Worm (Caenorhabditis elegans) whole organism, L4/young adult: ENCODE data around the gene cpna-3.

Experiments
- W03F9.2 ChIP-seq: fragments of 150-350 bp; optimal IDR thresholded peaks from 2 replicates; lab custom pipeline; 2014; ENCODE audit warnings: missing biosample characterization, missing genetic modification characterization
- dao-5 ChIP-seq: sonication (generic microtip); optimal IDR thresholded peaks from 2 replicates; lab custom pipeline; 2016; ENCODE audit warnings: missing genotype, missing genetic modification characterization, moderate library complexity, missing compliant biosample characterization
- him-1 ChIP-seq: sonication (generic microtip); optimal IDR thresholded peaks from 2 replicates; lab custom pipeline; 2016; ENCODE audit warnings: missing genotype, missing genetic modification reagents, missing genetic modification characterization, missing compliant biosample characterization

cpna-3 gene

ce11 chrIV:9093932-9094331 lies 2.7 kb upstream of the cpna-3 start, which contains the start of gene lpl-1:
lpl-1 (minus strand) TSS chrIV:9094032.
- TF ChIP-seq W03F9.2 (no peak), dao-5 (tag; lab: Kevin White, UChicago) (no peak), him-1 (tag; lab: Kevin White, UChicago) (no peak)

DNA sequence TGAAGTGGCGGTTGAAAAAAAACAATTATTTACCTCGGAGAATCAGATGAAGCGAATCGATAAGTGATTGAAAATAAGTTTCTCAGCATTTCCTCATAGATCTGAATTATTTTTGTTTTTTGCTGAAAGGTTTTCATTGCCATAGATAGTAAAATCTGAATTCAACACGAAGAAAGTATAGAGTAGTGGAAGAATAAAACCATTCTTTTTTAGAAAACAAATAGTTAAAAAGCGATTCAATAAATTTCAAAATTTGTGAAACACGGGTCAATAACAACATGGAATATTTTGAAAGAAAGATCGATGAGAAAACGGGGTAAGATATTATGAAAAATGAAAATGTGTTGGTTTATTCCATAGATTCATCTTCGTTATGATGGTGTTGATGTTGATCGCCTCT lies 2.3 kb upstream of the cpna-3 start, which contains the start of gene mrpl-42:
Gene mrpl-42 (minus strand): TSS at position 101 of the 400 bp plus-strand sequence.
- TF ChIP-seq dao-5 (tag; lab: Kevin White, UChicago) (no peak), him-1 (tag; lab: Kevin White, UChicago) (no peak), W03F9.2 (no peak)

DNA sequence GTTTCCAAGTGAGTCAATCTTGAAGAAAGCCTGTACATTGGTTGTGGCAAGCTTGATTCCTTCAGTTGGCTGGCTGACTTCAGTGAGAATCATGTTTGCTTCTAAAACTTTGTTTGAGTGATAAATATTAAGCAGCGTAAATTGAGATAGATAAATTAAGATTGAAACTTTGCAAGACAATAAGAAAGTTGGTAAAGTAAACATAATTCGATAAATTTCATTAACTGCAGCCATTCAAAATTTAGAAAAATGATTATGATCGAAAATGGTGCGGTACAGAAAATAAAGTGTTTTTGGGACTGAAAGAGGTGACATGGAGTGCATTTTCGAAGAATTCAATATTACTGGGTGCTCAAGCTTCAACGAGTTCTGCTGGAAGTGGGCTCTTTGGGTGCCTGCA lies 1.1 kb upstream of the cpna-3 start, which contains the start of gene icln-1:
Gene icln-1 (minus strand): TSS at position 101 of the 400 bp plus-strand sequence.
- no peak for TF ChIP-seq W03F9.2

DNA sequence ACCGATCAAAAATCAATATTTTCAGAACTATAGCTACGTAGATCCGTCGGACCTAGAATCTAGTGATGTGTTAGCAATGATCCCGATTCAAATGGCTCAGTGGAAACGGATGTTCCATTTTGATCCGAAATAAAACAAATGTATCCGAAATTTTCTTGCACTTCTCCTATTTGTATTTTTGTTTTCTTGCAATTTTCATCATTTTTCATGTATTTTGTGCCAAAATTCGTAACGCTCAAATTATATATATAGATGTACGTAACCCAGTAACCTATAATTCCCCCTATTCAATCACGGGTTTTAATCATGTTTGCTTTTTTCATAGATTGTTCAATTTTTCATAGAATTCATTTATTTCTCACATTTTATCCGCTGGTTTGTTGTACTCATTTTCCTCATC lies 2.3 kb downstream of the cpna-3 start, which contains the start of gene gldi-10:
Gene gldi-10 (plus strand): TSS at position 301 of the 400 bp plus-strand sequence.
- TF ChIP-seq W03F9.2 (no peak), him-1 (tag; lab: Kevin White, UChicago) (no peak), dao-5 (tag; lab: Kevin White, UChicago) (no peak)

- no peak for TF ChIP-seq him-1 (tag; lab: Kevin White, UChicago)
- no peak for TF ChIP-seq dao-5 (tag; lab: Kevin White, UChicago)
- TF ChIP-seq W03F9.2: no peak
These were observed 4.2 kb downstream of the cpna-3 start for ce11 chrIV:9100835-9101234.

- TF ChIP-seq W03F9.2 (no peak), dao-5 (tag; lab: Kevin White, UChicago) (no peak), him-1 (tag; lab: Kevin White, UChicago) (no peak)
These were observed 7.7 kb downstream of the cpna-3 start, which contains the start of the genes C01F6.14 and fem-3 for ce11 chrIV:9104071-9105016. C01F6.14 (minus strand) TSS chrIV:9104121. fem-3 (plus strand) TSS chrIV:9104966.

DNA sequence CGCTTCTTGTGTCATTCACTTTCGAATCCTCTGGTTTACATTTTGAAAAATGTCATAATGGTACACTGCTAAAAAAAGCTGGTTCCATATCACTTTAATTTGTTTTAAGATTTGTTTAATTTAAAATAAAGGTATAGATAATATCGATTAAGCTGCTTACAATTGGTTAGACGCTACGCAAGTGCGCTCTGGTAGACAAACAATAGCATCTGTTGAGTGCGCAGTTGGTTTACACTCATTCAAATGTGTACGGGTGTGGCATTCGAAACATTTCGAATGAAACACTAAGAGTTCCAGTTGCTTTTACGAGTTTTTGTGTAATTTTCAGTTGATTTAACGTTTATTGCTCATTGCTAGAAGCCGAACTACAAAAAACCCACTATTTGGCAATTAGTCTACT lies 10.8 kb downstream of the cpna-3 start:
- TF ChIP-seq dao-5 (tag; lab: Kevin White, UChicago) (no peak), him-1 (tag; lab: Kevin White, UChicago) (no peak), W03F9.2 (no peak)

DNA sequence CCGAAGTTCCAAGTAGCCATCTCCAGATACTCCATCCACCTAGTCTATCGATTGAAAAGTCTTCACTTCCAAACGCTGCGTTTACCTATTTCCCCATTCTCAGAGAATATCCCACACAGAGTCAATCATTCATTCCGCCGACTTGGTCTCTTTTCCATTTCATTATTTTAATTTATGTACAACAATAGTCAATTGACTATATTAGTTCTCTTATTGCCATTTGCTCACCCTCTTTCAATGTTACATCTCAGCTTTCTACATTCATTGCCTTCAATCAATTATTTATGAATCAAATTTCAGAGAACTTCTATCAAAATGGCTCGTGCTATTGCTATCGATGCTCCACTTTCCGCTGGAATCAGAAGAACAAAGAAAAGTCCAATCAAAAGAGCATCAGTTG lies 12.0 kb downstream of the cpna-3 start, which contains the start of gene aly-1:
Gene aly-1 (plus strand): TSS at position 301 of the 400 bp plus-strand sequence.
- TF ChIP-seq W03F9.2 (no peak), dao-5 (tag; lab: Kevin White, UChicago) (no peak), him-1 (tag; lab: Kevin White, UChicago) (no peak)

- no peak for TF ChIP-seq W03F9.2
- no peak for TF ChIP-seq dao-5 (tag; lab: Kevin White, UChicago)
- no peak for TF ChIP-seq him-1 (tag; lab: Kevin White, UChicago)
These were observed 15.4 kb downstream of the cpna-3 start for ce11 chrIV:9112019-9112418.

- no peak for TF ChIP-seq W03F9.2
- no peak for TF ChIP-seq him-1 (tag; lab: Kevin White, UChicago)
- no peak for TF ChIP-seq dao-5 (tag; lab: Kevin White, UChicago)
These were observed 17.4 kb downstream of the cpna-3 start for ce11 chrIV:9114078-9114477.

ce11 chrIV:9116452-9116851 lies 19.8 kb downstream of the cpna-3 start:
- TF ChIP-seq W03F9.2 (no peak), dao-5 (tag; lab: Kevin White, UChicago) (no peak), him-1 (tag; lab: Kevin White, UChicago) (no peak)

DNA sequence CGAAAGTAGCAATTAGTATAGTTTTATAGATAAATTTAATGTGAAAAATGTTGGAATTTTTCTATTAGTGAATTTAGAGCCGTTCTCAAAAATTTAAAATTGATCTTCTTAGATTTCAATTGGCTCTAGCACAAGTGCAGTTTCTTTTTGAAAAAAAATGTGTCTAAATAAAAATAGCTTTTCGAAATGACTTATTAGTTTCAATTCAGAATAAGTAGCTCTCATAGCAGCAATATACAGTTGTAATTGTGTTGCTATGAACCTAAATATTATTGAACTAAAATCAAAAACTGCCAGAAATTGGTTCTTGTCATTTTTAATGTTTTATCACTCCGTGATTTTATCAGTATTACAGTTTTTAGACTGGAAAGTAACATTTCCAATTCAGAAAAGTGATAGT lies 21.1 kb downstream of the cpna-3 start:
- TF ChIP-seq W03F9.2 (no peak), him-1 (tag; lab: Kevin White, UChicago) (no peak), dao-5 (tag; lab: Kevin White, UChicago) (no peak)

- no peak for TF ChIP-seq him-1 (tag; lab: Kevin White, UChicago)
- no peak for TF ChIP-seq dao-5 (tag; lab: Kevin White, UChicago)
- no peak for TF ChIP-seq W03F9.2
These were observed 21.7 kb downstream of the cpna-3 start for ce11 chrIV:9118348-9118747.

DNA sequence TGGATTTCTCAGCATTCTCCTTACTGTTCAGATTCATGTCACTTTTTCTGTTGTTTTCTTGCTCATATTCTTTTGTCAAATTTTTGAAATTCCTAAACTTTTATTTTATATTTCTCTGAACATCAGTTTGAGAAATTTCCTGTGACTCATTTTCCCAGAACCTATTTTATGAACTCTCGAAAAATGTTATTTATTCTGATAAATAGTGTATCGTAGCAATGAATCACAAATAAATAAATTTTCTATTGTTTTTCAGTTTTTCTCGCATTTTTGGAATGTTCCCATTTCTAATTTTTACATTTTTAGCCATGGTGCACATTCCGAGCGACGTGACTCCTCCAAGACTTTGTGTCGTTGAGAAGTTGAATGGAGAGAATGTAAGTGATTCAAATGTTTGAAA lies 22.1 kb downstream of the cpna-3 start, which contains the start of gene nrfl-1:
Gene nrfl-1 (plus strand): TSS at position 301 of the 400 bp plus-strand sequence.
- TF ChIP-seq him-1 (tag; lab: Kevin White, UChicago) (no peak), dao-5 (tag; lab: Kevin White, UChicago) (no peak), W03F9.2 (no peak)
